Worm (Caenorhabditis elegans): ENCODE results near the gene arl-6.

ce11 chrIII:4766842-4767241 lies 47.8 kb downstream of the arl-6 start:
- TF ChIP-seq ama-1 (optimal IDR thresholded peaks at IDR 0.05), result no peak
- no peak for TF ChIP-seq hmbx-1 (tag; optimal IDR thresholded peaks at IDR 0.05)
- TF ChIP-seq pes-1 (GFP tag; IDR thresholded peaks at IDR 0.05), result no peak
- no peak for TF ChIP-seq tbx-37 (GFP tag; conservative IDR thresholded peaks at IDR 0.05)
- no peak for TF ChIP-seq B0310.2 (tag; optimal IDR thresholded peaks at IDR 0.05)
- no peak for TF ChIP-seq tra-4 (tag; optimal IDR thresholded peaks at IDR 0.05)
- no peak for TF ChIP-seq flt-1 (GFP tag; IDR thresholded peaks at IDR 0.05)
- TF ChIP-seq sea-1 (GFP tag; conservative IDR thresholded peaks at IDR 0.05), result no peak
- TF ChIP-seq F13C5.2 (tag; optimal IDR thresholded peaks at IDR 0.05), result no peak

Measured in whole organism, early embryonic.